Worm (Caenorhabditis elegans) whole organism, early embryonic: Measurements from ENCODE around the gene lgg-1.

Experiments
- F13C5.2 ChIP-seq: sonication (generic microtip); optimal IDR thresholded peaks from 2 replicates; lab custom pipeline; 2017; ENCODE audit warnings: mild to moderate bottlenecking, missing genetic modification characterization, inconsistent platforms, missing compliant biosample characterization
- aly-1 ChIP-seq: sonication (generic microtip); optimal IDR thresholded peaks from 2 replicates; lab custom pipeline; 2016; ENCODE audit warnings: missing genetic modification characterization, missing compliant biosample characterization
- ama-1 ChIP-seq: fragments of 150-350 bp; optimal IDR thresholded peaks from 2 replicates; lab custom pipeline; 2014
- ceh-13 ChIP-seq: fragments of 200-800 bp; sonication (Bioruptor generic); optimal IDR thresholded peaks from 2 replicates; lab custom pipeline; 2018; ENCODE audit warnings: mild to moderate bottlenecking, missing genetic modification characterization, missing compliant biosample characterization
- ceh-36 ChIP-seq: sonication (generic microtip); optimal IDR thresholded peaks from 2 replicates; lab custom pipeline; 2016; ENCODE audit warnings: missing genetic modification characterization, inconsistent platforms, missing compliant biosample characterization
- flt-1 ChIP-seq: fragments of 200-800 bp; sonication (Bioruptor generic); IDR thresholded peaks from 2 replicates; pipeline ENCODE4 v1.3.6; 2022; ENCODE audit warnings: missing genetic modification characterization, missing compliant biosample characterization
- hmbx-1 ChIP-seq: sonication (generic microtip); optimal IDR thresholded peaks from 2 replicates; lab custom pipeline; 2016; ENCODE audit warnings: mild to moderate bottlenecking, missing genetic modification characterization, missing compliant biosample characterization
- hnd-1 ChIP-seq: sonication (generic microtip); optimal IDR thresholded peaks from 2 replicates; lab custom pipeline; 2016; ENCODE audit warnings: missing genetic modification characterization, missing compliant biosample characterization
- scrt-1 ChIP-seq: fragments of 200-800 bp; sonication (Bioruptor generic); IDR thresholded peaks from 2 replicates; pipeline ENCODE4 v1.3.6; 2022; ENCODE audit warnings: missing genetic modification characterization, missing compliant biosample characterization

ce11 chrII:6347341-6348118 is at the start of gene lgg-1:
- TF ChIP-seq F13C5.2 (tag; lab: Kevin White, UChicago) (peak; percentile 20), ama-1 (lab: Kevin White, UChicago) (peak; percentile 23), scrt-1 (GFP tag; lab: Robert Waterston, UW) (no peak), flt-1 (GFP tag; lab: Robert Waterston, UW) (no peak), ceh-13 (GFP tag; lab: Kevin White, UChicago) (no peak), hnd-1 (no peak), ceh-36 (tag; lab: Kevin White, UChicago) (no peak), aly-1 (tag; lab: Kevin White, UChicago) (no peak), hmbx-1 (tag; lab: Kevin White, UChicago) (no peak)
